Worm (Caenorhabditis elegans): ENCODE measurements around the gene tofu-6.

tofu-6 gene

ce11 chrII:5455650-5456355 lies 34.8 kb downstream of the tofu-6 start, which contains the start of gene daz-1 (continued):
- no peak for TF ChIP-seq sptf-2 (GFP tag; optimal IDR thresholded peaks at IDR 0.05)
- TF ChIP-seq die-1 (tag; optimal IDR thresholded peaks at IDR 0.05) = no peak
- no peak for TF ChIP-seq K11D2.4 (GFP tag; IDR thresholded peaks at IDR 0.05)

DNA sequence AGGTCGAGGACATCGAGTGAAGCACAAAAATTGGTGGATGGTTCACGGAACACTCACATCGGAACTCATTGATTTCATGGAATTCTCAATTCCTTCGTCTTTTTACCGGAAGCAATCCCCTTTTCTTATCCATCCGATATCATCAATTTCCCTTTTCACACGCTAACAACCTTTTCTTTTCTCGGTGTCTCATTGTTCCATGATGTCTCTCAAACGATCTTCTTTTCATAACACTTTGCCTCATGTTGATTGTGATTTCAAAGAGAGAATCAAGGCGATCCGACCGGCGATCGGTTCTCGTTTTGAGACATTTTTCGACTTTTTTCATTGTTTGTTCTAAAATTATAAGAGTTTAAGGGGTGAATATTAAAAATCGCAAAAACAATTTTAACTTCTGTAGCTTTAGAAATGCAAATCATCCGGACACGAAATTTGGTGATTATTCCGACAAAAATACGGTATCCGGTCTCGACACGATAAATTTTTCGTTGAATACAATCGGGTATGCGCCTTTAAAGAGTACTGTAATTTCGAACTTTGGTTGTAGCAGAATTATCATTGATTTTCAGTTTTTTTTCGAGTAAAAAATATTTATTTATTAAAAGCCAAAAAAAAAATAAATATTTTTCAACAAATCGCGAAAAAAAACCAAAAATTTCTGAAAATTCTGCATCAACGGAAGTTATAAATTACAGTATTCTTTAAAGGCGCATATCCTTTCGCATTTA lies 37.8 kb downstream of the tofu-6 start:
- TF ChIP-seq lsl-1 (GFP tag; optimal IDR thresholded peaks at IDR 0.05) (peak; percentile 80), hlh-12 (tag; optimal IDR thresholded peaks at IDR 0.05) (no peak), ztf-26 (tag; optimal IDR thresholded peaks at IDR 0.05) (no peak), F33H1.4 (GFP tag; IDR thresholded peaks at IDR 0.05) (peak; percentile 57; the same call in 1 of the 2 replicates), dpff-1 (tag; optimal IDR thresholded peaks at IDR 0.05) (no peak), xnd-1 (tag; optimal IDR thresholded peaks at IDR 0.05) (peak; percentile 39), nhr-120 (GFP tag; IDR thresholded peaks at IDR 0.05) (no peak), madf-3 (GFP tag; IDR thresholded peaks at IDR 0.05) (0 out of 2 replicates have a peak, but pooled peaks have one; percentile 46), mcd-1 (GFP tag; IDR thresholded peaks at IDR 0.05) (no peak), snpc-4 (GFP tag; optimal IDR thresholded peaks at IDR 0.05) (no peak), snpc-4 (tag; optimal IDR thresholded peaks at IDR 0.05) (no peak)

ce11 chrII:5459534-5459933 lies 38.5 kb downstream of the tofu-6 start:
- TF ChIP-seq hmg-1.2 (GFP tag; IDR thresholded peaks at IDR 0.05) (peak; percentile 87), B0261.1 (tag; optimal IDR thresholded peaks at IDR 0.05) (no peak), aptf-3 (GFP tag; IDR thresholded peaks at IDR 0.05) (no peak), sdz-38 (tag; optimal IDR thresholded peaks at IDR 0.05) (no peak), F37B4.10 (GFP tag; IDR thresholded peaks at IDR 0.05) (no peak), ceh-27 (GFP tag; optimal IDR thresholded peaks at IDR 0.05) (no peak), unc-62 (GFP tag; optimal IDR thresholded peaks at IDR 0.05) (no peak), cebp-2 (GFP tag; IDR thresholded peaks at IDR 0.05) (no peak), pha-4 (tag; optimal IDR thresholded peaks at IDR 0.05) (no peak)

- TF ChIP-seq attf-6 (GFP tag; IDR thresholded peaks at IDR 0.05) (no peak), Y79H2A.3 (GFP tag; conservative IDR thresholded peaks at IDR 0.05) (no peak), rpc-1 (optimal IDR thresholded peaks at IDR 0.05) (no peak), rpc-1 (tag; optimal IDR thresholded peaks at IDR 0.05) (no peak), bed-2 (GFP tag; IDR thresholded peaks at IDR 0.05) (no peak), attf-5 (GFP tag; optimal IDR thresholded peaks at IDR 0.05) (no peak), ztf-6 (GFP tag; IDR thresholded peaks at IDR 0.05) (no peak), ZK185.1 (tag; optimal IDR thresholded peaks at IDR 0.05; ENCODE audit: poor library complexity, severe bottlenecking) (no peak), F10E7.11 (tag; optimal IDR thresholded peaks at IDR 0.05) (no peak), hsf-1 (GFP tag; IDR thresholded peaks at IDR 0.05) (no peak), unc-62 (GFP tag; optimal IDR thresholded peaks at IDR 0.05) (no peak), Y53G8AR.9 (GFP tag; conservative IDR thresholded peaks at IDR 0.05) (no peak), madf-3 (GFP tag; IDR thresholded peaks at IDR 0.05) (no peak), ztf-26 (tag; optimal IDR thresholded peaks at IDR 0.05) (no peak)
Observed at ce11 chrII:5460911-5461310, 39.9 kb downstream of the tofu-6 start.

All from whole organism, young adult.